Worm (Caenorhabditis elegans) whole organism, L1 larva: ENCODE measurements around the gene chil-12.

ENCODE experiments used
- aly-2 ChIP-seq: fragments of 150-350 bp; optimal IDR thresholded peaks from 2 replicates; lab custom pipeline; 2014; ENCODE audit warnings: missing biosample characterization, missing genetic modification characterization
- blmp-1 ChIP-seq: fragments of 150-350 bp; optimal IDR thresholded peaks from 2 replicates; lab custom pipeline; 2014; ENCODE audit warnings: missing biosample characterization, missing genetic modification characterization
- ceh-63 ChIP-seq: fragments of 200-800 bp; sonication (Bioruptor generic); optimal IDR thresholded peaks from 2 replicates; lab custom pipeline; 2018; ENCODE audit warnings: mild to moderate bottlenecking, missing genetic modification characterization, missing compliant biosample characterization
- ceh-8 ChIP-seq: fragments of 200-800 bp; sonication (Bioruptor generic); optimal IDR thresholded peaks from 2 replicates; lab custom pipeline; 2018; ENCODE audit warnings: mild to moderate bottlenecking, missing genetic modification characterization, moderate library complexity, missing compliant biosample characterization
- efl-1 ChIP-seq, 4 experiments: fragments of 150-350 bp; optimal IDR thresholded peaks in 3 of 4; peaks in 1 of 4; 1 replicate in 1 of 4; 2 replicates in 3 of 4; lab custom pipeline; 2014; ENCODE audit warnings: missing biosample characterization in 2 of 4, missing genetic modification characterization in 2 of 4, missing genetic modification reagents in 2 of 4
- efl-3 ChIP-seq: fragments of 200-800 bp; sonication (Bioruptor generic); optimal IDR thresholded peaks from 2 replicates; lab custom pipeline; 2018; ENCODE audit warnings: mild to moderate bottlenecking, missing genetic modification characterization, missing compliant biosample characterization
- elt-2 ChIP-seq: sonication (generic microtip); optimal IDR thresholded peaks from 2 replicates; lab custom pipeline; 2016; ENCODE audit warnings: missing genetic modification characterization, mild to moderate bottlenecking, inconsistent platforms, missing compliant biosample characterization, missing genetic modification reagents
- elt-3 ChIP-seq, 6 experiments: fragments of 150-350 bp in 1 of 6; sonication (generic microtip); optimal IDR thresholded peaks; 2 replicates each; lab custom pipeline; 2017 to 2018; ENCODE audit warnings: missing biosample characterization in 6 of 6, missing genetic modification characterization in 6 of 6, inconsistent platforms in 1 of 6
- ets-5 ChIP-seq: fragments of 200-800 bp; sonication (Bioruptor generic); IDR thresholded peaks from 2 replicates; pipeline ENCODE4 v1.3.6; 2022; ENCODE audit warnings: missing genetic modification characterization, missing compliant biosample characterization
- grh-1 ChIP-seq: fragments of 200-800 bp; sonication (Bioruptor generic); IDR thresholded peaks from 2 replicates; pipeline ENCODE4 v1.3.6; 2022; ENCODE audit warnings: missing genetic modification reagents, missing genetic modification characterization, missing compliant biosample characterization
- hlh-17 ChIP-seq: fragments of 200-800 bp; sonication (Bioruptor generic); optimal IDR thresholded peaks from 2 replicates; lab custom pipeline; 2018; ENCODE audit warnings: missing genetic modification characterization, mild to moderate bottlenecking, missing compliant biosample characterization, moderate library complexity, borderline replicate concordance
- jun-1 ChIP-seq: fragments of 150-350 bp; optimal IDR thresholded peaks from 2 replicates; lab custom pipeline; 2014; ENCODE audit warnings: missing biosample characterization, missing genetic modification reagents, missing genetic modification characterization
- lin-39 ChIP-seq: fragments of 150-350 bp; optimal IDR thresholded peaks from 2 replicates; lab custom pipeline; 2014; ENCODE audit warnings: missing biosample characterization, missing genetic modification reagents, missing genetic modification characterization
- mdl-1 ChIP-seq, 2 experiments: fragments of 150-350 bp; optimal IDR thresholded peaks; 2 replicates each; lab custom pipeline; 2014 to 2017; ENCODE audit warnings: missing biosample characterization in 2 of 2, missing genetic modification characterization in 2 of 2, inconsistent platforms in 1 of 2
- nhr-11 ChIP-seq: fragments of 150-350 bp; optimal IDR thresholded peaks from 2 replicates; lab custom pipeline; 2014; ENCODE audit warnings: missing biosample characterization, missing genetic modification characterization
- nhr-20 ChIP-seq: sonication (generic microtip); optimal IDR thresholded peaks from 2 replicates; lab custom pipeline; 2016; ENCODE audit warnings: mild to moderate bottlenecking, missing genetic modification characterization, missing compliant biosample characterization
- nhr-237 ChIP-seq: fragments of 150-350 bp; optimal IDR thresholded peaks from 2 replicates; lab custom pipeline; 2014; ENCODE audit warnings: missing biosample characterization, missing genetic modification characterization
- nhr-47 ChIP-seq: sonication (generic microtip); optimal IDR thresholded peaks from 2 replicates; lab custom pipeline; 2016; ENCODE audit warnings: mild to moderate bottlenecking, missing genetic modification characterization, moderate library complexity, missing compliant biosample characterization
- nhr-76 ChIP-seq: sonication (generic microtip); optimal IDR thresholded peaks from 2 replicates; lab custom pipeline; 2017; ENCODE audit warnings: missing biosample characterization, missing genetic modification characterization
- nhr-84 ChIP-seq: sonication (generic microtip); optimal IDR thresholded peaks from 2 replicates; lab custom pipeline; 2017; ENCODE audit warnings: missing biosample characterization, missing genetic modification characterization
- nhr-85 ChIP-seq: sonication (generic microtip); peaks from one replicate; lab custom pipeline; 2016; ENCODE audit warnings: missing genetic modification characterization, inconsistent platforms, missing compliant biosample characterization
- snpc-4 ChIP-seq: fragments of 150-350 bp; optimal IDR thresholded peaks from 2 replicates; lab custom pipeline; 2014; ENCODE audit warnings: missing biosample characterization, missing genetic modification characterization
- swsn-7 ChIP-seq: sonication (generic microtip); optimal IDR thresholded peaks from 2 replicates; lab custom pipeline; 2016; ENCODE audit warnings: missing genetic modification characterization, missing compliant biosample characterization
- ztf-4 ChIP-seq: fragments of 150-350 bp; optimal IDR thresholded peaks from 2 replicates; lab custom pipeline; 2014; ENCODE audit warnings: missing biosample characterization, missing genetic modification characterization

chil-12 gene

ce11 chrV:15276915-15277314 lies 35.6 kb downstream of the chil-12 start, which contains the start of gene srw-17:
Gene srw-17 (minus strand): TSS chrV:15277015.
- TF ChIP-seq nhr-237 (tag; lab: Kevin White, UChicago) (no peak), elt-2 (tag; lab: Kevin White, UChicago) (no peak), blmp-1 (tag; lab: Kevin White, UChicago) (no peak)
- TF ChIP-seq, all 84 proteins: peak for 0

- TF ChIP-seq snpc-4 (tag; lab: Kevin White, UChicago) (no peak), lin-39 (tag; lab: Kevin White, UChicago) (no peak), efl-3 (GFP tag; lab: Kevin White, UChicago) (no peak), nhr-84 (tag; lab: Kevin White, UChicago) (no peak)
Measured at ce11 chrV:15281279-15281949, 40.1 kb downstream of the chil-12 start, which contains the start of the genes srw-19 and srx-51. Gene srw-19 (minus strand): TSS chrV:15281379. Gene srx-51 (plus strand): TSS chrV:15281899.

DNA sequence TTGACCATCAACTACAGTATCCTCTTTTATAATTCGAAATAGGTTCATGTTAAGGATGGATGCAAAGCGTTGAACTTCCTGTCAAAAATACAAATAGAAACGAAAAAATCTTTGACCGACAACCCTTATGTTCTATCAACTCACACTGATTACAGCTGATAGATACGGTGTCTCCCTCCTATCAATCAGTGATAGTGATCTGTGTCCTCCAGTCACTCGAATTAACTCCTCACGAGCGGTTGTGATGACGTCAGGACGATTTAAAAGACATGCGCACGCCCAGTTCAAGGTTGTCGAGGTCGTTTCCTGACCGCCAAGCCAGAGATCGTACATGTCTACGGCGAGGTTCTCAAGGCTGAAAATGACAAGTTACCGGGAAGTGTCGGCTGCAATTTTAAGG lies 44.6 kb downstream of the chil-12 start:
- peak; percentile 28 to 88 (median 78) for TF ChIP-seq elt-3 (tag; optimal IDR thresholded peaks at IDR 0.05; lab: Kevin White, UChicago)
- peak; percentile 83 for TF ChIP-seq nhr-85 (tag; lab: Kevin White, UChicago)
- TF ChIP-seq nhr-20 (tag; lab: Kevin White, UChicago), result peak; percentile 42
- no peak for TF ChIP-seq hlh-17
- TF ChIP-seq efl-1 (optimal IDR thresholded peaks at IDR 0.05; lab: Kevin White, UChicago), result no peak
- peak in 1 of 2 experiments; percentile 88 for TF ChIP-seq efl-1 (GFP tag; optimal IDR thresholded peaks at IDR 0.05 in 1 of 2; lab: Kevin White, UChicago)

DNA sequence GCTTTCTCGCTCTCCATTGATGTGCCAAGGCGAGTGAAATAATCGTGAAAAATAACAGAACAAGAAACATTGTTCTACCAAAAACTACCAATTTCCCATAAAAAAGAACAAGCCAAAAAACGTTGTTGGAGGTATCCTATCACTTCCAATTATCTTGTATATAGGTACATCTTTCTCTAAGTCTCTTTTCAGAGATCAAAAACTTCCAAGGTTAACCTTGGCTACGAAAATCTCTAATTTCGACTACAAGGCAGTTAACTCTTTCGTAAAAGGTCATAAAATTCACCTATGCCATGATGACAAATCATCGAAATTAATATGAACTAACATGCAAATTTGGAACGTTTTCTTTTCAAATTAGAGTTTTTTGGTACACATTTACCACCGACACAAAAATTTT lies 46.5 kb downstream of the chil-12 start, which contains the start of gene cyp-34A1:
Gene cyp-34A1 (minus strand): TSS at position 101 of the 400 bp plus-strand sequence.
- no peak for TF ChIP-seq nhr-11
- TF ChIP-seq ets-5, result no peak
- no peak for TF ChIP-seq aly-2
- TF ChIP-seq nhr-20 (tag; lab: Kevin White, UChicago), result no peak
- no peak for TF ChIP-seq mdl-1 (tag; optimal IDR thresholded peaks at IDR 0.05; lab: Kevin White, UChicago)
- TF ChIP-seq nhr-47, result no peak
- no peak for TF ChIP-seq ztf-4
- TF ChIP-seq jun-1 (tag; lab: Kevin White, UChicago), result no peak
- no peak for TF ChIP-seq nhr-84 (tag; lab: Kevin White, UChicago)
- TF ChIP-seq swsn-7 (tag; lab: Kevin White, UChicago), result no peak
- no peak for TF ChIP-seq ceh-63 (GFP tag; lab: Kevin White, UChicago)
- no peak for TF ChIP-seq nhr-76 (tag; lab: Kevin White, UChicago)

- TF ChIP-seq ceh-8 (GFP tag; lab: Kevin White, UChicago) (no peak), efl-1 (optimal IDR thresholded peaks at IDR 0.05; lab: Kevin White, UChicago) (no peak), efl-1 (GFP tag; optimal IDR thresholded peaks at IDR 0.05 in 1 of 2; lab: Kevin White, UChicago) (peak in 1 of 2 experiments; percentile 12), grh-1 (no peak)
Measured at ce11 chrV:15290995-15291394, 49.6 kb downstream of the chil-12 start, which contains the start of gene cyp-34A2. Gene cyp-34A2 (minus strand): TSS chrV:15291095.
